Fruit fly (Drosophila melanogaster) whole organism, wandering third instar larva: Measurements from ENCODE around the gene CG14837.

Experiments
- Abd-B ChIP-seq: fragments of >200 bp; optimal IDR thresholded peaks from 2 replicates; lab custom pipeline; 2017; ENCODE audit warnings: missing biosample characterization, missing genetic modification characterization
- CG32264 ChIP-seq: fragments of 200-800 bp; sonication (Bioruptor generic); optimal IDR thresholded peaks from 2 replicates; lab custom pipeline; 2016; ENCODE audit warnings: missing biosample characterization, missing genetic modification characterization
- CG9705 ChIP-seq: fragments of 200-800 bp; sonication (Bioruptor generic); optimal IDR thresholded peaks from 2 replicates; lab custom pipeline; 2018; ENCODE audit warnings: missing biosample characterization, mild to moderate bottlenecking, missing genetic modification characterization
- Dfd ChIP-seq: fragments of >200 bp; optimal IDR thresholded peaks from 2 replicates; lab custom pipeline; 2017; ENCODE audit warnings: missing biosample characterization, missing genetic modification characterization
- Dif ChIP-seq: fragments of 200-275, 200-300 bp; sonication (Bioruptor generic); optimal IDR thresholded peaks from 2 replicates; lab custom pipeline; 2018; ENCODE audit warnings: missing biosample characterization, missing genetic modification characterization; ENCODE audit not compliant: partially characterized antibody
- GATAd ChIP-seq: sonication (Bioruptor generic); optimal IDR thresholded peaks from 2 replicates; lab custom pipeline; 2016; ENCODE audit warnings: missing biosample characterization, missing genetic modification characterization
- HLH106 ChIP-seq: fragments of 200-800 bp; optimal IDR thresholded peaks from 3 replicates; lab custom pipeline; 2019; ENCODE audit warnings: missing biosample characterization, mild to moderate bottlenecking, missing genetic modification characterization, moderate library complexity
- Hr78 ChIP-seq: fragments of >200 bp; optimal IDR thresholded peaks from 2 replicates; lab custom pipeline; 2017; ENCODE audit warnings: missing biosample characterization, missing genetic modification characterization
- Hr83 ChIP-seq: fragments of 200-300 bp; sonication (Bioruptor generic); optimal IDR thresholded peaks from 2 replicates; lab custom pipeline; 2016; ENCODE audit warnings: missing biosample characterization, mild to moderate bottlenecking, missing genetic modification characterization, moderate library complexity; ENCODE audit not compliant: poor library complexity, severe bottlenecking
- Jra ChIP-seq: sonication (Bioruptor generic); optimal IDR thresholded peaks from 2 replicates; lab custom pipeline; 2016; ENCODE audit warnings: missing biosample characterization, missing genetic modification characterization
- Mio ChIP-seq: sonication (Bioruptor generic); optimal IDR thresholded peaks from 2 replicates; lab custom pipeline; 2016; ENCODE audit warnings: missing biosample characterization, missing genetic modification characterization
- Myc ChIP-seq: fragments of >200 bp; optimal IDR thresholded peaks from 2 replicates; lab custom pipeline; 2017
- N ChIP-seq: fragments of >200 bp; optimal IDR thresholded peaks from 2 replicates; lab custom pipeline; 2018; ENCODE audit warnings: missing biosample characterization, missing external identifiers, missing genetic modification characterization
- OdsH ChIP-seq: fragments of 200-800 bp; sonication (Bioruptor generic); optimal IDR thresholded peaks from 2 replicates; lab custom pipeline; 2016; ENCODE audit warnings: missing biosample characterization, mild to moderate bottlenecking, missing genetic modification characterization
- Rel ChIP-seq, 2 experiments: fragments of 200-800 bp; sonication (Bioruptor generic) in 1 of 2; optimal IDR thresholded peaks; 2 replicates in 1 of 2; 3 replicates in 1 of 2; lab custom pipeline; 2016 to 2019; ENCODE audit warnings: mild to moderate bottlenecking in 2 of 2, missing biosample characterization in 2 of 2, missing genetic modification characterization in 2 of 2, moderate library complexity in 1 of 2
- Sp1 ChIP-seq: fragments of 200-800 bp; sonication (Bioruptor generic); optimal IDR thresholded peaks from 3 replicates; lab custom pipeline; 2019; ENCODE audit warnings: missing biosample characterization, mild to moderate bottlenecking, missing genetic modification characterization, moderate library complexity
- Vsx2 ChIP-seq: fragments of 200-300, 225-300 bp; sonication (Bioruptor generic); optimal IDR thresholded peaks from 2 replicates; lab custom pipeline; 2018; ENCODE audit warnings: missing biosample characterization, missing genetic modification characterization; ENCODE audit not compliant: partially characterized antibody
- brk ChIP-seq: fragments of 200-800 bp; sonication (Bioruptor generic); optimal IDR thresholded peaks from 2 replicates; lab custom pipeline; 2016; ENCODE audit warnings: missing biosample characterization, mild to moderate bottlenecking, missing genetic modification characterization
- dl ChIP-seq, 2 experiments: fragments of 175-275, 200-275 bp in 1 of 2; fragments of 200-275 bp in 1 of 2; sonication (Bioruptor generic); optimal IDR thresholded peaks; lab custom pipeline; 2018; ENCODE audit warnings: mild to moderate bottlenecking in 2 of 2, missing biosample characterization in 2 of 2, missing genetic modification characterization in 2 of 2, moderate library complexity in 2 of 2; ENCODE audit not compliant: partially characterized antibody in 2 of 2, insufficient read depth in 1 of 2
- dmrt93B ChIP-seq: fragments of 200-800 bp; sonication (Bioruptor generic); optimal IDR thresholded peaks from 2 replicates; lab custom pipeline; 2018; ENCODE audit warnings: missing biosample characterization, mild to moderate bottlenecking, missing genetic modification characterization
- foxo ChIP-seq, 2 experiments: fragments of 200-800 bp; sonication (Bioruptor generic); optimal IDR thresholded peaks; 2 replicates in 1 of 2; 3 replicates in 1 of 2; lab custom pipeline; 2016 to 2017; ENCODE audit warnings: missing biosample characterization in 2 of 2, missing genetic modification characterization in 2 of 2
- fru ChIP-seq: fragments of 200-800 bp; sonication (Bioruptor generic); optimal IDR thresholded peaks from 3 replicates; lab custom pipeline; 2016; ENCODE audit warnings: missing biosample characterization, mild to moderate bottlenecking, missing genetic modification characterization
- h ChIP-seq: fragments of 200-800 bp; sonication (Bioruptor generic); optimal IDR thresholded peaks from 3 replicates; lab custom pipeline; 2016; ENCODE audit warnings: missing biosample characterization, mild to moderate bottlenecking, missing genetic modification characterization
- jim ChIP-seq: fragments of 175-275, 200-325 bp; sonication (Bioruptor generic); optimal IDR thresholded peaks from 2 replicates; lab custom pipeline; 2016; ENCODE audit warnings: missing biosample characterization, mild to moderate bottlenecking, missing genetic modification characterization
- lola ChIP-seq: fragments of >200 bp; optimal IDR thresholded peaks from 2 replicates; lab custom pipeline; 2017; ENCODE audit warnings: missing biosample characterization, missing genetic modification characterization
- pan ChIP-seq: fragments of >200 bp; optimal IDR thresholded peaks from 2 replicates; lab custom pipeline; 2017
- psq ChIP-seq: fragments of 200-800 bp; sonication (Bioruptor generic); optimal IDR thresholded peaks from 3 replicates; lab custom pipeline; 2017; ENCODE audit warnings: missing biosample characterization, mild to moderate bottlenecking, missing genetic modification characterization, moderate library complexity
- rgr ChIP-seq: fragments of 200-800 bp; sonication (Bioruptor generic); optimal IDR thresholded peaks from 3 replicates; lab custom pipeline; 2016; ENCODE audit warnings: missing biosample characterization, mild to moderate bottlenecking, missing genetic modification characterization
- sage ChIP-seq: fragments of 200-800 bp; sonication (Bioruptor generic); optimal IDR thresholded peaks from 2 replicates; lab custom pipeline; 2016; ENCODE audit warnings: missing biosample characterization, mild to moderate bottlenecking, missing genetic modification characterization
- sv ChIP-seq: fragments of 200-800 bp; sonication (Bioruptor generic); optimal IDR thresholded peaks from 3 replicates; lab custom pipeline; 2016; ENCODE audit warnings: missing biosample characterization, missing genetic modification characterization
- tai ChIP-seq: sonication (Bioruptor generic); optimal IDR thresholded peaks from 2 replicates; lab custom pipeline; 2016; ENCODE audit warnings: missing biosample characterization, missing genetic modification characterization
- usp ChIP-seq: fragments of >200 bp; optimal IDR thresholded peaks from 2 replicates; lab custom pipeline; 2017; ENCODE audit warnings: missing biosample characterization, missing genetic modification characterization
- woc ChIP-seq: sonication (Bioruptor generic); optimal IDR thresholded peaks from 2 replicates; lab custom pipeline; 2016; ENCODE audit warnings: missing biosample characterization, mild to moderate bottlenecking, missing genetic modification characterization

The CG14837 gene

dm6 chr3L:7527661-7528379, 32.0 kb downstream of the CG14837 start:
- no peak for TF ChIP-seq CG9705 (GFP tag; lab: Kevin White, UChicago)
- TF ChIP-seq Mio (GFP tag; lab: Kevin White, UChicago): no peak
- TF ChIP-seq rgr: no peak
- no peak for TF ChIP-seq jim (GFP tag; lab: Kevin White, UChicago)
- no peak for TF ChIP-seq tai (GFP tag; lab: Kevin White, UChicago)
- TF ChIP-seq Jra (GFP tag; lab: Kevin White, UChicago): no peak
- no peak for TF ChIP-seq Dif (GFP tag; lab: Kevin White, UChicago)
- no peak for TF ChIP-seq OdsH (GFP tag; lab: Kevin White, UChicago)
- no peak for TF ChIP-seq dmrt93B
- no peak for TF ChIP-seq brk (GFP tag; lab: Kevin White, UChicago)

- TF ChIP-seq HLH106 (tag; lab: Kevin White, UChicago) (no peak), Dif (GFP tag; lab: Kevin White, UChicago) (no peak)
- TF ChIP-seq, all 38 proteins: peak for 0
Measured at dm6 chr3L:7521847-7522246, 38.0 kb downstream of the CG14837 start.

DNA sequence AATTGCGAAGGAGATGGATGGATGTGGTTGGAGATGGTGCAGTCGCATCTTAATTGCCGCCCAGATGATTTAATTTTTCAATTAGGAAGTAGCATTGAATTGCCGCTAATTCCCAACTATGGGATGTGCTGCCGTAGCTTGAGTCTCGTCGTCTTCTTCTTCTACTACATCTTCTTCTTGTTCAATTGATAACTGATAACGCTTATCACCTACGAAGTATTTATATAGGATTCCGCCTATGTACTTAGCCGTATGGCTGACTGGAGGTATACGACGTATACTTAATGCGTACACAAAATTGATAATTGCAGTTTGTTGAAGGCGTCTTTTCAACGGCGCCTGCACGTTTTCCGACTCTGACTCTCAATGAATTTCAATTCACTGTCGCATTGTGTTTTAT, 39.2 kb downstream of the CG14837 start:
- TF ChIP-seq h (GFP tag; lab: Kevin White, UChicago) (no peak), CG9705 (GFP tag; lab: Kevin White, UChicago) (no peak), Sp1 (GFP tag; lab: Kevin White, UChicago) (no peak), HLH106 (tag; lab: Kevin White, UChicago) (no peak)
- TF ChIP-seq, all 38 proteins: peak for 0

DNA sequence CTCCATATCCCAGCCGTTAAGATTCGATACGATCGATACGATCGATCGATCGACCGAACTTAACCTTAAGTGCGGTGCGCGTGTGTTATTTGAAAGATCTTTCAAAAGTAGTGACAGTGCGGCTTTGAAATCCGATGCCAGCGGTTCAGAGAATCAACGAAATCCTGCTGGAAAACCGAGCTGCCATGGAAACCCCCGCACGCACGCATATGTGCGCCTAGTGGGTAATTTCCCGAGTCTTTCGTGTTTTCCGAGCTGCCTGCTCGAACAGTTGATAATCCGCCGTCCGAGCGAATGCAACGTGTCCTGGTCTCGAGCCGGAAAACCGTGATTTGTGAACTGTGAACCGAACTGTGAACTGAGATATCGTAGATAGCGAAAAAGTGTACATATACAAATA, 40.6 kb downstream of the CG14837 start:
- no peak for TF ChIP-seq lola (GFP tag; lab: Kevin White, UChicago)
- TF ChIP-seq Rel (GFP tag; optimal IDR thresholded peaks at IDR 0.05; lab: Kevin White, UChicago): no peak
- TF ChIP-seq Rel (tag; optimal IDR thresholded peaks at IDR 0.05; lab: Kevin White, UChicago): peak; percentile 33

dm6 chr3L:7518351-7519102, 41.3 kb downstream of the CG14837 start, which contains the start of gene ltl:
Gene ltl, plus strand, starts transcription at chr3L:7518997.
- TF ChIP-seq Vsx2 (peak; percentile 20), Mio (GFP tag; lab: Kevin White, UChicago) (no peak), Dfd (GFP tag; lab: Kevin White, UChicago) (peak; percentile 91)

dm6 chr3L:7510414-7511384, 49.1 kb downstream of the CG14837 start, which contains the start of gene CG7546:
Gene CG7546, plus strand, starts transcription at chr3L:7510986.
- TF ChIP-seq rgr (peak; percentile 58), sage (GFP tag; lab: Kevin White, UChicago) (no peak), dl (GFP tag; optimal IDR thresholded peaks at IDR 0.05; lab: Kevin White, UChicago; ENCODE audit: insufficient read depth in 1 of 2, partially characterized antibody in 2 of 2) (no peak), woc (GFP tag; lab: Kevin White, UChicago) (peak; percentile 57), CG32264 (GFP tag; lab: Kevin White, UChicago) (no peak), Hr83 (no peak), fru (peak; percentile 17), psq (GFP tag; lab: Kevin White, UChicago) (peak; percentile 56), sv (GFP tag; lab: Kevin White, UChicago) (peak; percentile 3), HLH106 (tag; lab: Kevin White, UChicago) (peak; percentile 50), Mio (GFP tag; lab: Kevin White, UChicago) (no peak), Abd-B (GFP tag; lab: Kevin White, UChicago) (no peak), N (GFP tag; lab: Kevin White, UChicago) (no peak), brk (GFP tag; lab: Kevin White, UChicago) (no peak), Hr78 (no peak), Sp1 (GFP tag; lab: Kevin White, UChicago) (peak; percentile 31), h (GFP tag; lab: Kevin White, UChicago) (no peak), jim (GFP tag; lab: Kevin White, UChicago) (no peak), Jra (GFP tag; lab: Kevin White, UChicago) (no peak), foxo (GFP tag; optimal IDR thresholded peaks at IDR 0.05; lab: Kevin White, UChicago) (peak in 1 of 2 experiments; percentile 59), CG9705 (GFP tag; lab: Kevin White, UChicago) (peak; percentile 5), OdsH (GFP tag; lab: Kevin White, UChicago) (peak; percentile 14), GATAd (no peak), pan (lab: Kevin White, UChicago) (no peak), Dif (GFP tag; lab: Kevin White, UChicago) (no peak), Myc (lab: Kevin White, UChicago) (peak; percentile 96), usp (GFP tag; lab: Kevin White, UChicago) (no peak)
